Fruit fly (Drosophila melanogaster) whole organism, pupa: ENCODE data around the gene CG11398.

Source experiments
- CG12605 ChIP-seq: fragments of 200-800 bp; sonication (Bioruptor generic); IDR thresholded peaks from 2 replicates; pipeline ENCODE4 v1.3.6; 2022; ENCODE audit warnings: missing biosample characterization, missing genetic modification characterization
- CG13204 ChIP-seq: fragments of 200-800 bp; sonication (Bioruptor generic); optimal IDR thresholded peaks from 2 replicates; lab custom pipeline; 2018; ENCODE audit warnings: missing biosample characterization, mild to moderate bottlenecking, missing genetic modification characterization, moderate library complexity
- EcR ChIP-seq: fragments of 200-800 bp; sonication (Bioruptor generic); optimal IDR thresholded peaks from 3 replicates; lab custom pipeline; 2019; ENCODE audit warnings: missing biosample characterization, missing genetic modification characterization, mild to moderate bottlenecking, moderate library complexity, missing genetic modification reagents
- Pif1B ChIP-seq: fragments of 200-800 bp; sonication (Bioruptor generic); optimal IDR thresholded peaks from 3 replicates; lab custom pipeline; 2016; ENCODE audit warnings: missing biosample characterization, missing genetic modification characterization
- fd96Ca ChIP-seq: fragments of 200-800 bp; sonication (Bioruptor generic); IDR thresholded peaks from 3 replicates; pipeline ENCODE4 v1.3.6; 2022; ENCODE audit warnings: missing biosample characterization, missing genetic modification characterization

dm6 chrX:1249612-1250011 is 34.7 kb upstream of the CG11398 start:
- TF ChIP-seq Pif1B (GFP tag; lab: Kevin White, UChicago) = no peak
- TF ChIP-seq fd96Ca = no peak
- TF ChIP-seq EcR = no peak
- TF ChIP-seq CG13204 = no peak
- no peak for TF ChIP-seq CG12605 (GFP tag; lab: Robert Waterston, UW)
